Fruit fly (Drosophila melanogaster): ENCODE data around the gene Act5C.

Act5C gene

DNA sequence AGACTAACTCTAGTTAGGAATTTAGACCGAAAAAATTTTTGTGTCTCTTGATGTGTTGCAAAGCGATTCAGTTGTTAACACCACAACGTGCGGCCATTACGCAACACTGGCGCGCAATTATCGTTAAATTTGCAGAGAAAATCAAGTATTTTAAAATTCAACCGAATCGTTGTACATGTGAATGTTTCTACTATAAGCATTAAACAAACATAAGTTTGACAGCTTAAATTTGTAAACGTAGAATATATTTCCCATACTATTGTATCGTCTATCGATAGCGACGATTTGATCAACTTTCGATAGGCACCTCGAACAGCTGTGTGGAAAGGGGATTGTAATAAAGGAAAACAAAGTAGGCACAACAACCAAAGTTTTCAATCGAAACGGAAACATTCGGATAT, 21.1 kb upstream of the Act5C start, which contains the start of the genes Usp30 and CG16721 (continued):
- TF ChIP-seq CG8765 (GFP tag; IDR thresholded peaks at IDR 0.05) (no peak), fu2 (GFP tag; optimal IDR thresholded peaks at IDR 0.05) (peak; percentile 51), CG32767 (GFP tag; IDR thresholded peaks at IDR 0.05) (no peak), crp (GFP tag; optimal IDR thresholded peaks at IDR 0.05) (peak; percentile 42 to 88), CG1233 (GFP tag; optimal IDR thresholded peaks at IDR 0.05) (peak; percentile 32), CG12155 (GFP tag; optimal IDR thresholded peaks at IDR 0.05) (peak; percentile 41), luna (GFP tag; optimal IDR thresholded peaks at IDR 0.05) (peak; percentile 2), CG15479 (GFP tag; optimal IDR thresholded peaks at IDR 0.05) (no peak), peb (GFP tag; IDR thresholded peaks at IDR 0.05) (no peak), CG18599 (GFP tag; optimal IDR thresholded peaks at IDR 0.05) (peak; percentile 62), CG10654 (GFP tag; optimal IDR thresholded peaks at IDR 0.05) (peak; percentile 17), BEAF-32 (GFP tag; optimal IDR thresholded peaks at IDR 0.05) (peak; percentile 73), CG13424 (tag; optimal IDR thresholded peaks at IDR 0.05) (no peak), salm (tag; optimal IDR thresholded peaks at IDR 0.05) (no peak), ems (GFP tag; optimal IDR thresholded peaks at IDR 0.05) (peak; percentile 72), CG9817 (tag; optimal IDR thresholded peaks at IDR 0.05) (peak; percentile 9), Nf-YC (tag; optimal IDR thresholded peaks at IDR 0.05) (peak; percentile 39), CG17186 (GFP tag; optimal IDR thresholded peaks at IDR 0.05) (peak; percentile 81), Sox102F (GFP tag; optimal IDR thresholded peaks at IDR 0.05) (no peak), Hand (GFP tag; optimal IDR thresholded peaks at IDR 0.05) (no peak), Ets65A (GFP tag) (peak; percentile 96), chif (GFP tag; optimal IDR thresholded peaks at IDR 0.05) (peak; percentile 22 to 31), prd (optimal IDR thresholded peaks at IDR 0.05) (no peak), prd (GFP tag; IDR thresholded peaks at IDR 0.05) (0 out of 3 replicates have a peak, but pooled peaks have one; percentile 5), sob (GFP tag; IDR thresholded peaks at IDR 0.05) (peak; percentile 68), CG8388 (GFP tag; optimal IDR thresholded peaks at IDR 0.05) (no peak), Dek (tag; optimal IDR thresholded peaks at IDR 0.05) (no peak), repo (GFP tag; optimal IDR thresholded peaks at IDR 0.05) (peak; percentile 10), her (GFP tag; optimal IDR thresholded peaks at IDR 0.05) (peak; percentile 56), lab (GFP tag; optimal IDR thresholded peaks at IDR 0.05) (no peak), CG11696 (GFP tag; IDR thresholded peaks at IDR 0.05) (no peak), CG10147 (GFP tag; optimal IDR thresholded peaks at IDR 0.05) (peak; percentile 5), lilli (GFP tag; optimal IDR thresholded peaks at IDR 0.05) (peak; percentile 69), BtbVII (GFP tag; optimal IDR thresholded peaks at IDR 0.05) (no peak), CG13123 (GFP tag; optimal IDR thresholded peaks at IDR 0.05) (peak; percentile 45), CG13894 (tag; optimal IDR thresholded peaks at IDR 0.05) (peak; percentile 39), CG17912 (GFP tag; optimal IDR thresholded peaks at IDR 0.05) (no peak), Hmx (GFP tag; optimal IDR thresholded peaks at IDR 0.05) (no peak), PHDP (tag; optimal IDR thresholded peaks at IDR 0.05) (peak; percentile 44), dm (GFP tag; optimal IDR thresholded peaks at IDR 0.05) (peak; percentile 54), CG33213 (GFP tag; optimal IDR thresholded peaks at IDR 0.05) (peak; percentile 60), CG4707 (GFP tag; optimal IDR thresholded peaks at IDR 0.05) (no peak), NfI (GFP tag; optimal IDR thresholded peaks at IDR 0.05) (peak; percentile 56), bsh (GFP tag; optimal IDR thresholded peaks at IDR 0.05) (peak in 1 of 2 experiments; percentile 9), Six4 (GFP tag; optimal IDR thresholded peaks at IDR 0.05) (no peak), Optix (GFP tag; IDR thresholded peaks at IDR 0.05) (no peak), CG11456 (GFP tag; IDR thresholded peaks at IDR 0.05) (peak; percentile 42; the same call in 1 of the 3 replicates), row (GFP tag; IDR thresholded peaks at IDR 0.05) (0 out of 3 replicates have a peak, but pooled peaks have one; percentile 24), nerfin-2 (GFP tag; IDR thresholded peaks at IDR 0.05; ENCODE audit: partially characterized antibody) (peak; percentile 71), CG12942 (GFP tag; optimal IDR thresholded peaks at IDR 0.05) (peak; percentile 45)

Data from whole organism, embryonic.